Fruit fly (Drosophila melanogaster) whole organism: ENCODE data around the gene Fst.

ENCODE experiments used
- CG8478 ChIP-seq: fragments of >200 bp; optimal IDR thresholded peaks from 2 replicates; lab custom pipeline; 2018; ENCODE audit warnings: inconsistent platforms
- Dll ChIP-seq: fragments of >200 bp; optimal IDR thresholded peaks from 2 replicates; lab custom pipeline; 2017
- EcR ChIP-seq, 2 experiments: fragments of >200 bp; optimal IDR thresholded peaks; 2 replicates each; lab custom pipeline; 2017; ENCODE audit warnings: missing biosample characterization in 2 of 2, missing genetic modification characterization in 2 of 2, missing genetic modification reagents in 2 of 2
- pan ChIP-seq: fragments of >200 bp; optimal IDR thresholded peaks from 2 replicates; lab custom pipeline; 2017
- psq ChIP-seq: fragments of >200 bp; optimal IDR thresholded peaks from 2 replicates; lab custom pipeline; 2017
- usp ChIP-seq: fragments of >200 bp; optimal IDR thresholded peaks from 2 replicates; lab custom pipeline; 2017; ENCODE audit warnings: missing biosample characterization, missing genetic modification characterization, mixed read lengths

Gene Fst

DNA sequence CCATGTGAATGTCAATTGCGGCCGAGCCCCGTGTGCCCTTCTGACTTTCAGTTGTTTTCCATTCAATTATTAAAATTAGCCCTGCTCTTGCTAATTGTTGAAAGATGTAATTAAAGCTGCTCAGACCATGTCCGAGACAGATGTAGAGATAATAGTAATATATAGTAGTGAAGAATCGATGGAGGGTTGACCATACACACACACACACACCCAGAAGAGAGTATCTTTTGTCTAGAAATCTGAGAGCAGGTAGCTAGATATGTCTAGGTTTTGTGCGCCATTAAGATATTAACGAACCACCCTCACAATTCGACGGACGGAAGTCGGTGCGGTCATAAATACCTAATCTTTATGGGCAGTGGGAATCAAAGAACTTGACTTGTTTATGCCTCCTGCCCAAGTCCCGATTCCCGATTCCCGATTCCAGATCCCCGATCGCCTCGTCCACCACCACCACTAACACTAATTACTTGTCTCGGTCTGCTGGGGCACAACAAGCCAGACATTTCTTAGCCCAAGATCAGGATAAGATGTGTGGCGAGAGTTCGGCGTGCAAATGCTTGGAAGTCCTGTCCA lies 41.4 kb downstream of the Fst start:
- no peak for TF ChIP-seq usp (GFP tag; lab: Kevin White, UChicago)
- TF ChIP-seq EcR (GFP tag; optimal IDR thresholded peaks at IDR 0.05; lab: Kevin White, UChicago), result no peak
- no peak for TF ChIP-seq Dll
- no peak for TF ChIP-seq psq (lab: Kevin White, UChicago)
- TF ChIP-seq CG8478 (lab: Kevin White, UChicago), result no peak
- TF ChIP-seq pan (lab: Kevin White, UChicago), result no peak

DNA sequence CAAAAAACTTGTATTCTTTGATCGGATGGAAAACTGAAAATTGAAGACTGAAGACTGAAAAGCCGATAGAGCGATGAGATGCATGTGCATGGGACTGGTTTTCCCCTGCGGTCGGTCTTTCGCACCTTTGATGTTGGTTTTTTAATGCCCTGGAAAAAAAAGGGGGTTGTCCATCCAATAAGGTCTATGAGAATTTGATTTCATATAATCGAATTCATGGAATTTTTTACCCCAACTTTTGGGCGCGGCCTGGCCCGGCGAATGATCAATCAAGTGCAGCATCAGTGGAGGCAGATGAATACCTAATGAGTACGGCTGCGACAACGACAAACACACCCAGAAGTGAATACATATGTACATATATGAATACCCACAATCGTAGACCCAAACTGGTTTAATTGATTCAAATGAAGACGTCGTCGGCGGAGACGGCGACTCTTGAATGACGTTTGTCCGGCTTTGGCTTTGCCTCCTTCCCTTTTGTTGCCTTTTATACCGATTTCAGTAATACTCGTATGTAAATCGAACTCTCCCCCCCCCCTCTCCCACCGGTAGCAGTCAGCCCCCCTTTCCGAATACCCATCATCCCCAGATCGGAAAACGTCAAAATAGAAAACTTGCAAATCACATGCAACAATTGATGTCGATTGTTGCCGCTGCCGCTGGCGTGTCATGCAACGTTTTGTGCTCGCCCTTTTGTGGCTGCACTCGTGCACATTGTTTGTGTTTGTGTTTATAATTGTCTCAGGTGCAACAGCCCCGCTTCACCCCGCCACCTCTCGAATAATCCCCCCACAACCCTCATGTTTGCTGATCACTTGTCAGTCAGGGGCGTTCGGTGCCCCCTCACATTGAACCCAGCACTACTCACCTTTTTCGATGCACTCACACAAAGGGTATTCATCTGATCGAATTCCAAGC lies 42.7 kb downstream of the Fst start:
- TF ChIP-seq Dll (no peak), usp (GFP tag; lab: Kevin White, UChicago) (no peak)

DNA sequence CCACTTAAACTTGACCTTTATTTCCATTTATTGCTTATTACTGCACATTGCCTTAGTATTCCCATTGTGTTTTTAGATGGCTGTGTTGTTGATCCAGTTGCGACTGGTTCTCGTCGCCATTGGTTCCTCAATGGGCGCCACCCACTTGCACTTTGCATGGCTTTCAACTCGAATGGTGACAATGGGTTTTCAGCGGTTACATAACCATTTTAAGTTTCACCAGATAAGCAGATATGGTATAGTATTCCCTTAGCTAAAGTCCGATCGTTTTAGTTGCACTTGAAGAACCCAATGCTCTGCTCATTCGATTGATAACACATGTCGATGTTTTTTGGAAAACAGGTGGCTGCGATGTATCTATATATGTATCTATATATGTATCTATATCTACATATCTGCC lies 44.0 kb downstream of the Fst start:
- TF ChIP-seq CG8478 (lab: Kevin White, UChicago) (no peak), EcR (GFP tag; optimal IDR thresholded peaks at IDR 0.05; lab: Kevin White, UChicago) (no peak), Dll (no peak), psq (lab: Kevin White, UChicago) (no peak), usp (GFP tag; lab: Kevin White, UChicago) (no peak), pan (lab: Kevin White, UChicago) (no peak)

DNA sequence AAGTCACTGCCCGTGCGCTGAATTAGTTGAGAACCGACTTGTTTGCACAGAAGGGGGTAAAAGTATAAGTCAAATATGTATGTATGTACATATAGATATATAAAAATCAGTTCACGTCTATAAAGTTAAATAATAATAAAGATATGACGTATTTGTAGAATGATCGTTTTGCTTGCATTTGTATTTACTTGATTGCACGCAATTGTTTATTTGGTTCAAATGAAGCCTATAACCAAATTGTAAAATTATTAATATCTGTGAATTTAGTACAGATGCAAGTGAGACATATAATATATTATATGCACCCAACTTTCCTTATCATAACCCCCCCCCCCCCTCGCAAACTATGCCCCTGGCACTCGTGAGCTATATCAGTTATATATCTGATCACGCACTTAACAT lies 45.4 kb downstream of the Fst start:
- no peak for TF ChIP-seq CG8478 (lab: Kevin White, UChicago)
- no peak for TF ChIP-seq psq (lab: Kevin White, UChicago)
- TF ChIP-seq pan (lab: Kevin White, UChicago), result no peak
- TF ChIP-seq Dll, result no peak
- no peak for TF ChIP-seq usp (GFP tag; lab: Kevin White, UChicago)
- no peak for TF ChIP-seq EcR (GFP tag; optimal IDR thresholded peaks at IDR 0.05; lab: Kevin White, UChicago)

DNA sequence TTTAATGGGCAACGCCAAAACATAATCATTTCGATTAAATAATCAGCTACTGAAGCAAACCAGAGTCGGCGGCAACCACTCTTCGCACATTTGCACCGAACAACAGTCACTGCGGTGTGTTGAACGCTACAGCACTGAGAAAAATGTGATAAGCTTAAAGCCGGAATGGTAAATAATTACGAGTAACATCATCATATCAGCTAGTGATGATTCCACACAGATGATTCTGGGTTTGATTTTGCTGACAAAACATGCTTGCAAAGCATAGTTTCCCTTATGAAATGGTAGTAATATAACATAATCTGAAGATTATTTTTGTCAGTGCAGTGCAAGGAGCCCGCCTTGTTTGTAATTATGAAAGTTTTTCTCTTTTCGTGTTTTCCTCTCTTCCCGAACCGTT lies 47.9 kb downstream of the Fst start:
- TF ChIP-seq Dll (no peak), usp (GFP tag; lab: Kevin White, UChicago) (no peak), psq (lab: Kevin White, UChicago) (no peak), EcR (GFP tag; optimal IDR thresholded peaks at IDR 0.05; lab: Kevin White, UChicago) (no peak)

DNA sequence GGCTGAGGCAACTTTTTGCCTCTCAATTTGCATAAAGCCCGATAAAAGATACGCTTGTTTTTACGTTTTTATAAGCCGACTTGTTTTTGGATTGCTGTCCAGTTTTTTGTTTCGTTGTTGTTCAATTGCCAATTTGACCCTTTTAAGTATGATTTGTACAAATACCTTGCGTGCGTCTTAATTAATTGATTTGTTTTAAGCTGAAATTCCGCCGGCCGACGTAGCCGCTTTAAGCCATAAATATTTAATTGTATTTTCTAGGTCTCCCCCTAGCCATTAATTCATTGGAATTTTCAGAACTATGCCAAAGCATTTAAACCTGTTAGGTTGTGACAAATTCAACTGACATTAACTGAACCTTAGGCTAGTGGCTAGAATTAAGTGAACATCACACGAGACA lies 49.3 kb downstream of the Fst start:
- TF ChIP-seq EcR (GFP tag; optimal IDR thresholded peaks at IDR 0.05; lab: Kevin White, UChicago), result no peak
- no peak for TF ChIP-seq CG8478 (lab: Kevin White, UChicago)
- TF ChIP-seq pan (lab: Kevin White, UChicago), result no peak
- no peak for TF ChIP-seq Dll
- TF ChIP-seq usp (GFP tag; lab: Kevin White, UChicago), result no peak
- TF ChIP-seq psq (lab: Kevin White, UChicago), result no peak

DNA sequence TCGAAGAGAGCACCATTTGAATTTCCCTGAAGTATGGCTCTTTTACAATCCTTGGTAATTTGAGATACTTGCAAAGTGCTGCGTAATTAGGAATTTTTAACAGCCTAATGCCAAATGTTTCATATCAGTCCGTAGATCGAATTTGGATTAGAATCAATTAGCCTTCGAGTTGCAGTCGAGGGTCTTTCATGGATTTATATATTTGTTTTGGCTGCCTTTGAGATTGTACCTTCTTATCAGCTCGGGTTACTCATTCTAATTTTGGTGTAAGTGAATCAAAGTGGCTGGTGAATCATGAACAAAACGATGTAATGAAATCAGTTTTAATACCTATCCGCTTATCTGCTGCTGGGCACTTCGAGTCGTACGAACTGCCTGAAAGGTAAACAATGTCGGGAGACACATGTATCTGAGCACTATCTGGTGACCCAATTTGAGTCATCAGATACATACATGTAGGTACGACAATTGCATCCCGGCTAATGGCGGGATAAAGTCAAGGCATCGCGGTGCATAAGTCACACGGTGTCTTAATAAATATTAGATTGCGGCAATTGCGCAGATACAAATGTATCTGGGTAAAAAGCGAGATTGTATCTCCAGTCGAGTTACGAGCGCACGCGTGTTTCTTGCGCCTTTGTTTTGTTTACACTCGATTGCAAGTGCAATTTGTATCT lies 50.1 kb downstream of the Fst start:
- TF ChIP-seq psq (lab: Kevin White, UChicago) (no peak), pan (lab: Kevin White, UChicago) (no peak), Dll (no peak), EcR (GFP tag; optimal IDR thresholded peaks at IDR 0.05; lab: Kevin White, UChicago) (no peak), CG8478 (lab: Kevin White, UChicago) (no peak), usp (GFP tag; lab: Kevin White, UChicago) (no peak)
